Worm (Caenorhabditis elegans) whole organism, early embryonic: ENCODE measurements around the gene hil-6.

Experiments used
- B0310.2 ChIP-seq: sonication (generic microtip); optimal IDR thresholded peaks from 2 replicates; lab custom pipeline; 2016; ENCODE audit warnings: mild to moderate bottlenecking, missing genetic modification characterization, missing compliant biosample characterization
- F13C5.2 ChIP-seq: sonication (generic microtip); optimal IDR thresholded peaks from 2 replicates; lab custom pipeline; 2017; ENCODE audit warnings: mild to moderate bottlenecking, missing genetic modification characterization, inconsistent platforms, missing compliant biosample characterization
- aly-1 ChIP-seq: sonication (generic microtip); optimal IDR thresholded peaks from 2 replicates; lab custom pipeline; 2016; ENCODE audit warnings: missing genetic modification characterization, missing compliant biosample characterization
- ceh-13 ChIP-seq: fragments of 200-800 bp; sonication (Bioruptor generic); optimal IDR thresholded peaks from 2 replicates; lab custom pipeline; 2018; ENCODE audit warnings: mild to moderate bottlenecking, missing genetic modification characterization, missing compliant biosample characterization
- ceh-36 ChIP-seq: sonication (generic microtip); optimal IDR thresholded peaks from 2 replicates; lab custom pipeline; 2016; ENCODE audit warnings: missing genetic modification characterization, inconsistent platforms, missing compliant biosample characterization
- ets-7 ChIP-seq: sonication (generic microtip); optimal IDR thresholded peaks from 2 replicates; lab custom pipeline; 2016; ENCODE audit warnings: missing genotype, missing genetic modification characterization, missing compliant biosample characterization
- flt-1 ChIP-seq: fragments of 200-800 bp; sonication (Bioruptor generic); IDR thresholded peaks from 2 replicates; pipeline ENCODE4 v1.3.6; 2022; ENCODE audit warnings: missing genetic modification characterization, missing compliant biosample characterization
- hmbx-1 ChIP-seq: sonication (generic microtip); optimal IDR thresholded peaks from 2 replicates; lab custom pipeline; 2016; ENCODE audit warnings: mild to moderate bottlenecking, missing genetic modification characterization, missing compliant biosample characterization
- hmg-4 ChIP-seq: fragments of 200-800 bp; sonication (Bioruptor generic); optimal IDR thresholded peaks from 2 replicates; lab custom pipeline; 2018; ENCODE audit warnings: mild to moderate bottlenecking, missing genetic modification characterization, missing compliant biosample characterization
- hnd-1 ChIP-seq: sonication (generic microtip); optimal IDR thresholded peaks from 2 replicates; lab custom pipeline; 2016; ENCODE audit warnings: missing genetic modification characterization, missing compliant biosample characterization
- pes-1 ChIP-seq: fragments of 200-800 bp; sonication (Bioruptor generic); IDR thresholded peaks from 2 replicates; pipeline ENCODE4 v1.3.6; 2022; ENCODE audit warnings: missing genetic modification reagents, missing genetic modification characterization, missing compliant biosample characterization
- scrt-1 ChIP-seq: fragments of 200-800 bp; sonication (Bioruptor generic); IDR thresholded peaks from 2 replicates; pipeline ENCODE4 v1.3.6; 2022; ENCODE audit warnings: missing genetic modification characterization, missing compliant biosample characterization
- sea-1 ChIP-seq: fragments of 200-800 bp; sonication (Bioruptor generic); conservative IDR thresholded peaks from 2 replicates; pipeline ENCODE4 v1.3.6; 2022; ENCODE audit warnings: missing genetic modification characterization, missing compliant biosample characterization
- tbx-11 ChIP-seq: fragments of 200-800 bp; sonication (Bioruptor generic); IDR thresholded peaks from 2 replicates; pipeline ENCODE4 v1.3.6; 2022; ENCODE audit warnings: missing genetic modification characterization, missing compliant biosample characterization
- tbx-37 ChIP-seq: fragments of 200-800 bp; sonication (Bioruptor generic); conservative IDR thresholded peaks from 2 replicates; pipeline ENCODE4 v1.3.6; 2022; ENCODE audit warnings: missing genetic modification reagents, missing genetic modification characterization, missing compliant biosample characterization
- tra-4 ChIP-seq: sonication (generic microtip); optimal IDR thresholded peaks from 2 replicates; lab custom pipeline; 2017; ENCODE audit warnings: missing genetic modification characterization, missing compliant biosample characterization

hil-6 gene

DNA sequence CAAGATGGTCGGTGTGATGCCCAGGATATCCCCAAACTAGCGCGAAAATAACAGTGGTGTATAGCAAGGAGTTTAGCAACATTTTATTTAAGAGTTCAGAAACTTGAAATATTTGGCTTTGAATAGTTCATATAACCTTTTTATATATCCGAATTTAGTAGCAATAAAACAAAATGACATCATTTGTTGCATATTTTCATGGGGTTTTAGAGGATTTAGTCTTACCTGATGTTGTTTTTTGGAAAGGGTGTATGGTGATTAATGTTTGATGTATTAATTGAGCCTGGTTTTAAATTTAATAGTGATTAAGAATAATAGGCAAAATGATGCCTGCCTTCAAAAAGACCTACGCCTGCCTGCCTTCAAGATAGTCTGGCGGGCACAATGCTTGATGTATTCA lies 14.9 kb downstream of the hil-6 start, which contains the start of gene F59A7.2:
TSS of gene F59A7.2 (minus strand) at position 101 of the 400 bp plus-strand sequence.
- TF ChIP-seq hnd-1 (tag; lab: Kevin White, UChicago) (no peak), scrt-1 (no peak), hmg-4 (GFP tag; lab: Kevin White, UChicago) (no peak), ceh-13 (no peak)

DNA sequence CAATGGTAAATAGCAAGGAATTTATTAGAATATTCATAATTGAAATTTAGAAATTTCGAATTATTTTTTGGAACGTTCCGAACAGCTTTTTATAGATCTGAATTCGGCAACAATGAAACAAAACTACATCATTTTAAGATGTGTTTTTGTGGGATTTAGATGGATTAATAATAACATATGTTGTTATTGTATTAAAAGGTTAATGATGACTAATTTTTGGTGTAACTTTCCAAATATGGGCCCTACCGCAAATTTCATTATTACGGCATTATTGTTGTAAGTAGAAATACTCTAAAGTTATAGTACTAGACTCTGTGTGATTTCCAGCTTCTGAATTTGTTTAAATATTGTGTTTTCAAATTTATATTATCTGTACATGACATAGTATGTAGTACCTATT lies 17.5 kb downstream of the hil-6 start, which contains the start of gene F59A7.11:
TSS of gene F59A7.11 (minus strand) at position 101 of the 400 bp plus-strand sequence.
- no peak for TF ChIP-seq sea-1 (GFP tag; lab: Robert Waterston, UW)
- no peak for TF ChIP-seq ceh-13
- TF ChIP-seq tra-4 (tag; lab: Kevin White, UChicago): no peak
- TF ChIP-seq hmbx-1 (tag; lab: Kevin White, UChicago): no peak
- TF ChIP-seq B0310.2 (tag; lab: Kevin White, UChicago): no peak
- TF ChIP-seq hmg-4 (GFP tag; lab: Kevin White, UChicago): no peak
- no peak for TF ChIP-seq tbx-37 (GFP tag; lab: Robert Waterston, UW)
- no peak for TF ChIP-seq tbx-11 (GFP tag; lab: Robert Waterston, UW)
- no peak for TF ChIP-seq scrt-1

DNA sequence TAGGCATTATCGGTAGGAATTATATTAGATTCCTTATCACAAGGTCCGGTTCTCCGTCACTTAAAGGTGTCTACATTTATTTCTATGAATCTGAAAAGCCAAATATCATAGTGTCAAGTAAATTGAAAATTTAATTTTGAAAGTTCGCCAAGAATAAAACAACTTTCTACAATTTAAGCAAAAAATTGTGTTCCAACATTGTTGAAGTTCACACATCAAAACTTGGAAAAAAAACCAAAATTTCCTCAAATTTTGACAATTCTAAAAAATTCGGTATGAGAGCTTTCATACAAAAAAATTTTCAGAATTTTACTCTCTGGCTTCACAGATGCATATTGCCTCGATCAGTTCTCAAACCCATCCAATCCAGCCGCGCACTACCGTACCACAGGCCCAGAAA lies 19.6 kb downstream of the hil-6 start, which contains the start of gene F59A7.7:
TSS of gene F59A7.7 (plus strand) at position 301 of the 400 bp plus-strand sequence.
- TF ChIP-seq ets-7 (tag; lab: Kevin White, UChicago): no peak

DNA sequence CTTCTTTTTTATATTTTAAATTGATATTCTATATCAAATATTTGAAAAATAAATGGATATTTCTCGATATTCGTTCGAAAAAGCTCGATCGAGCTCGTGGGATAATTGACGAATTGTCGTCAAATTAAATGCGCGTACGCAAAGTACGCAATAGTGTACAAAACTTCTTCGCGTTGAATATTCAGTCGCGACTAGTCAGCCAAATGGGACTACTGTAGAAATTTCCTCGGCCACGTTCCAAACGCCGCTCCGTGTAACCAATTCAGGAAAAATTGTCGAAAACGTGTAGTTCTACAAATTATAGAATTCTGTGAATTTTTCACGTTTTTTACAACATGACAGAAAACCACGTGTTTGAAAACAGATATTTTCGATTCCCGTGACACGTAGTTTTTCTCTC lies 22.9 kb downstream of the hil-6 start:
- no peak for TF ChIP-seq F13C5.2 (tag; lab: Kevin White, UChicago)
- TF ChIP-seq aly-1 (tag; lab: Kevin White, UChicago): no peak
- TF ChIP-seq tbx-11 (GFP tag; lab: Robert Waterston, UW): no peak
- TF ChIP-seq B0310.2 (tag; lab: Kevin White, UChicago): no peak
- TF ChIP-seq hmbx-1 (tag; lab: Kevin White, UChicago): no peak
- TF ChIP-seq ceh-13: no peak

DNA sequence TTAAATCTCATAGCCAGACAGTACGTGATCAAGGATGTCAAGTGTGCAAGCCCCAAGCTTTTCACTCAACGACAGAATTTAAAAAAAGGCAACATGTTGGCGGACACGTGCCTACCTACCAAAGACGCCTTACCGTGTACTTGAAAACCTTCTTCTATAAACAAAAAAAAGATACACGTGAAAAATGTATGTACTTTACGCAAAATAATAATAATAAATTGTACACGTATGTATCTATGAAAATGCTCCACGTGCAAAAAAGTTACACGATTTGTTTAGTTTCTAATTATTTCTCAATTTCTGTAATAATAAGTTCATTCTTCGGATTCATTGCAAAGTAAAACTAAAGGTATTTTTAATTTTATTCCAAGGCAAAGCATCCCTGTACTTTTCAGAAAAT lies 26.7 kb downstream of the hil-6 start, which contains the start of gene cysl-4:
TSS of gene cysl-4 (plus strand) at position 301 of the 400 bp plus-strand sequence.
- TF ChIP-seq pes-1 (GFP tag; lab: Robert Waterston, UW) (no peak), flt-1 (no peak), sea-1 (GFP tag; lab: Robert Waterston, UW) (no peak), F13C5.2 (tag; lab: Kevin White, UChicago) (no peak), hmg-4 (GFP tag; lab: Kevin White, UChicago) (no peak), ceh-36 (tag; lab: Kevin White, UChicago) (no peak), tra-4 (tag; lab: Kevin White, UChicago) (no peak), B0310.2 (tag; lab: Kevin White, UChicago) (no peak), hnd-1 (tag; lab: Kevin White, UChicago) (no peak), ceh-13 (no peak), scrt-1 (no peak)

DNA sequence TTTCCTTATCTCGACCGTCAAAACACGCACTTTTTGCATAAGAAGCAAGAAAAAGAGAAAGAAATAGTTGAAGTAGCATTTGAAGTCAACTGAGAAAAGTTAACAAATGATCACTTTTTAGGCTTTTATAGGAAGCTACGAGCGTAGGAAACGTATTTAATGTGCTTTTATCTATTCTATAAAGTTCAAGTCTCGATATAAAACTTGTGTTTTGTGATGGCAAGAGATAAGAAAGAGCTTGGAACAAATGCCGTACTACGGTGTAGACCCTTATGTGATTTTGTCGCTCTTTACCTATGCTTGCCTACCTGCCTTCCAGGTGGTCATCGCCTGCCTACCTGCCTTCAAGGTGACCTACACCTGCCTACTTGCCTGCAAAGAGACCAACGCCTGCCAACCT lies 27.1 kb downstream of the hil-6 start, which contains the start of gene clec-206:
TSS of gene clec-206 (minus strand) at position 101 of the 400 bp plus-strand sequence.
- TF ChIP-seq F13C5.2 (tag; lab: Kevin White, UChicago): no peak
- no peak for TF ChIP-seq hmg-4 (GFP tag; lab: Kevin White, UChicago)
- TF ChIP-seq pes-1 (GFP tag; lab: Robert Waterston, UW): no peak
- no peak for TF ChIP-seq tra-4 (tag; lab: Kevin White, UChicago)

DNA sequence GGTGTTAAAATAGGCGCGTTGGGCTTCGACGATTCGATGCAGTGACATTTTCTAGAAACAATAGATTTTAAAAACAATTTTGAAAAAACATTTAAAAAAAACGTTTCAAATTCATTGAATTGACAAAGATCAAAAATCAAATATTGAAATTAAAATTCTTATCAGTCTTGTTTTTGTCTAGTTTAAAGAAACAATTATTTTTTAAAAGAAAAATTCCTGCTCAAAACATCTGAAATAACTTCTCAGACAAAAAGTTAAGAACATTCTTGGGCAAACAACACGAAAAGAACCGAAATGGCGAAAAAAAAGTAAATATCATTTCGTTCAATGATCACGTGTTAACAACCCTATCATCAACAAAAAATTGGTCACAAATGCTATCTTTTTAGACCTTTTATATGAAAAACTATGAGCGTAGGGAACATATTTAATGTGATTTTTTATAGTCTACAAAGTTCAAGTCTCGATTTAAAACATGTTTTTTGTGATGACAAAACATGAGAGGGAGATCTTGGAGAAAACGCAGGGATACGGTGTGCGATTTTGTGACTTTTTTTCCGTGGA lies 31.7 kb downstream of the hil-6 start, which contains the start of gene alh-5:
TSS of gene alh-5 (minus strand) at position 51 of the 564 bp plus-strand sequence.
- TF ChIP-seq ceh-36 (tag; lab: Kevin White, UChicago) (no peak), hnd-1 (tag; lab: Kevin White, UChicago) (no peak), scrt-1 (no peak), pes-1 (GFP tag; lab: Robert Waterston, UW) (no peak), tra-4 (tag; lab: Kevin White, UChicago) (no peak), hmbx-1 (tag; lab: Kevin White, UChicago) (no peak)

DNA sequence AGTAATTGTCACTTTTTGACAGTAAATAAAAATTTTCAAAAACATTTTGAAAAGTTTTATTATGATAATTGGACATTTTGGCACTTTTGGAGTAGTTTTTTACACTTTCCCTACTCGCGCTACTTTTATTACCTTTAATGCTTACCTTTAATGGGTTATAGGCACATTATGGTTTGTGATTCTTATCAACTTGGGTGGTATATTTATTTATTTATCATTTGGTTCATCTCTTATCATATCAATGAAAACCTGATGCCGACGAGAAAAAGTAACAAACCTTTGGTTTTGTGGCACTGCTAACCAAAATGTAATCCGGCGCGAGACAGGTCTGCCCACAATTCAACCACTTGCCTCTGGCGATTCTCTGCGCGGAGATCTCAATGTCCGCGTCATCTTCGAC lies 33.0 kb downstream of the hil-6 start:
- TF ChIP-seq sea-1 (GFP tag; lab: Robert Waterston, UW): no peak
- no peak for TF ChIP-seq pes-1 (GFP tag; lab: Robert Waterston, UW)
- no peak for TF ChIP-seq hmbx-1 (tag; lab: Kevin White, UChicago)
- no peak for TF ChIP-seq ceh-13
- no peak for TF ChIP-seq flt-1
- no peak for TF ChIP-seq F13C5.2 (tag; lab: Kevin White, UChicago)

DNA sequence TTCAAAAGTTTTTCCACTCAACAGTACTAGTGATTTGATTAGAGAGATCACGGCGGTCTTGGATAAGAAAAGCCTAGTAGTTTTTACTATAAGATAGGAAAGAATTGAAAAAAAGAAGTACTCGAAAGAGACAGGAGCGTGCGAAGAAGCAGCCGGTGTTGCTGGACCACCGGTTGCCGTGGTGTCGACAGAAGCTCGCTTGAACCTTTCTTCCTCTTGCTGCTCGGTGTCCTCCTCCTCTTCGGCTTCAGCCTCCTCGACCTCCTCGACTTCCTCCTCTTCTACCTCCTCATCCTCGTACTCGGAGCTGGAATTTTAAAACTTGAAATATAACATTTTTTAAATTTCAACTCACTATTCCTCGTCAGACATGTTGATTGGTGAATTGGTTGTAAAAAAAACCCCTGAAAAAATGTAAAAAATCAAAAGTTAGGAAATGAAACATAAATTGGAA lies 38.8 kb downstream of the hil-6 start, which contains the start of gene tnt-4:
TSS of gene tnt-4 (minus strand) at position 404 of the 454 bp plus-strand sequence.
- TF ChIP-seq ets-7 (tag; lab: Kevin White, UChicago): no peak
- no peak for TF ChIP-seq tra-4 (tag; lab: Kevin White, UChicago)
- TF ChIP-seq hmbx-1 (tag; lab: Kevin White, UChicago): no peak
- no peak for TF ChIP-seq scrt-1
- TF ChIP-seq pes-1 (GFP tag; lab: Robert Waterston, UW): no peak
- no peak for TF ChIP-seq tbx-37 (GFP tag; lab: Robert Waterston, UW)
- TF ChIP-seq hnd-1 (tag; lab: Kevin White, UChicago): no peak
- no peak for TF ChIP-seq ceh-36 (tag; lab: Kevin White, UChicago)
